Worm (Caenorhabditis elegans): ENCODE measurements around the gene F35E12.2.

- TF ChIP-seq unc-39 (tag; optimal IDR thresholded peaks at IDR 0.05) (no peak), zag-1 (tag; optimal IDR thresholded peaks at IDR 0.05) (no peak), skn-1 (tag; optimal IDR thresholded peaks at IDR 0.05) (peak; percentile 56), fos-1 (tag; optimal IDR thresholded peaks at IDR 0.05) (no peak), ceh-82 (tag; optimal IDR thresholded peaks at IDR 0.05) (peak; percentile 4), nhr-77 (tag; optimal IDR thresholded peaks at IDR 0.05) (no peak), tbx-2 (tag; optimal IDR thresholded peaks at IDR 0.05) (no peak), elt-3 (tag; optimal IDR thresholded peaks at IDR 0.05) (no peak), ama-1 (optimal IDR thresholded peaks at IDR 0.05) (no peak), ztf-4 (tag; optimal IDR thresholded peaks at IDR 0.05) (no peak), jun-1 (tag; optimal IDR thresholded peaks at IDR 0.05) (no peak)
Measured at ce11 chrV:13715223-13715686, 9.4 kb downstream of the F35E12.2 start, which contains the start of gene zipt-9.
